Fruit fly (Drosophila melanogaster): ENCODE results near the gene CG32333.

Gene CG32333

DNA sequence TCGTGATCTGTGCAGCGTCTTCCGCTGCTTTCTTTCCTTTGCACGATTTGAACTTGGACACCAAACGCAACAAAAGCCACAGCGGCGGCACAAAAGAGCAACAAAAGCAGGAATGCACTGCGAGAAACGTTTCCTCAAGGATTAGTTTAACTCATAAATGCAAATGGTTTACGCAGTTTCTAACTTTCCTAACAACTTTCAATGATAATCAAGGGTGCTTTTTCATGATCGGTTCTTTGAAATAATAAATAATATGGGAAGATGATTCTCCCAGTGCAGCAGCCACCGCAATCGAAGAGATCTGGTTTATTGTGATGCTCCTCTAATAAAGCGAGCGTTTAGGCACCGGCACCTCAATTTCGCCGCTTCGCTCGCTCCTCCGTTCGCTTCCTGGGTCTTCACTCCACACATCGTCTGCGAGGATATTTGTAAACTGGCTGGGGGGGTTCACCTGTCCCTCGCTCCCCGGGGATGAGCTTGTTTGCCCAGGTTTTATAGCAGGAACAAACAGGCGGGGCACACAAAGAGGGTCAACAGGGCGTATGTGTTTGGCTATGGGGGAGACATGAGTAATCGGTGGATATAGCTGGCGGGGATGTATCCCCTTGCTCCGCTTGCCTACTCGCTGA lies 43.5 kb downstream of the CG32333 start (continued):
- TF ChIP-seq CG8119 (GFP tag; IDR thresholded peaks at IDR 0.05) = peak; percentile 96
- peak; percentile 97 for TF ChIP-seq acj6 (GFP tag; optimal IDR thresholded peaks at IDR 0.05)
- TF ChIP-seq Sox15 (GFP tag; optimal IDR thresholded peaks at IDR 0.05) = peak; percentile 89
- peak; percentile 94 for TF ChIP-seq CG34406 (GFP tag; optimal IDR thresholded peaks at IDR 0.05)
- TF ChIP-seq Smox (GFP tag; optimal IDR thresholded peaks at IDR 0.05) = peak; percentile 97
- peak; percentile 97 for TF ChIP-seq CG3919 (GFP tag; optimal IDR thresholded peaks at IDR 0.05)
- peak; percentile 83 for TF ChIP-seq CG10669 (GFP tag; optimal IDR thresholded peaks at IDR 0.05)
- TF ChIP-seq svp (GFP tag) = peak; percentile 99
- TF ChIP-seq fd85E (GFP tag; optimal IDR thresholded peaks at IDR 0.05) = peak; percentile 87
- TF ChIP-seq spab (GFP tag; optimal IDR thresholded peaks at IDR 0.05) = peak; percentile 83
- peak; percentile 84 for TF ChIP-seq CG1621 (tag; optimal IDR thresholded peaks at IDR 0.05)
- TF ChIP-seq Sox14 (GFP tag; optimal IDR thresholded peaks at IDR 0.05) = peak; percentile 98
- TF ChIP-seq CG6808 (GFP tag; optimal IDR thresholded peaks at IDR 0.05) = peak; percentile 83
- peak; percentile 97 for TF ChIP-seq CG32006 (GFP tag; optimal IDR thresholded peaks at IDR 0.05)
- TF ChIP-seq topi (GFP tag; optimal IDR thresholded peaks at IDR 0.05) = peak; percentile 97
- peak; percentile 98 for TF ChIP-seq cyc (GFP tag; optimal IDR thresholded peaks at IDR 0.05)
- peak; percentile 95 for TF ChIP-seq CG6792 (GFP tag; optimal IDR thresholded peaks at IDR 0.05)
- TF ChIP-seq CG10631 (GFP tag; optimal IDR thresholded peaks at IDR 0.05) = peak; percentile 95
- peak; percentile 64 for TF ChIP-seq dsx (GFP tag; optimal IDR thresholded peaks at IDR 0.05; ENCODE audit: poor library complexity, severe bottlenecking)
- TF ChIP-seq net (GFP tag; optimal IDR thresholded peaks at IDR 0.05) = peak; percentile 94
- TF ChIP-seq eg (GFP tag; IDR thresholded peaks at IDR 0.05) = peak; percentile 92
- TF ChIP-seq CG9139 (GFP tag; optimal IDR thresholded peaks at IDR 0.05) = peak; percentile 67
- peak; percentile 90 for TF ChIP-seq dac (GFP tag; optimal IDR thresholded peaks at IDR 0.05)
- peak; percentile 98 for TF ChIP-seq vri (GFP tag; optimal IDR thresholded peaks at IDR 0.05)

DNA sequence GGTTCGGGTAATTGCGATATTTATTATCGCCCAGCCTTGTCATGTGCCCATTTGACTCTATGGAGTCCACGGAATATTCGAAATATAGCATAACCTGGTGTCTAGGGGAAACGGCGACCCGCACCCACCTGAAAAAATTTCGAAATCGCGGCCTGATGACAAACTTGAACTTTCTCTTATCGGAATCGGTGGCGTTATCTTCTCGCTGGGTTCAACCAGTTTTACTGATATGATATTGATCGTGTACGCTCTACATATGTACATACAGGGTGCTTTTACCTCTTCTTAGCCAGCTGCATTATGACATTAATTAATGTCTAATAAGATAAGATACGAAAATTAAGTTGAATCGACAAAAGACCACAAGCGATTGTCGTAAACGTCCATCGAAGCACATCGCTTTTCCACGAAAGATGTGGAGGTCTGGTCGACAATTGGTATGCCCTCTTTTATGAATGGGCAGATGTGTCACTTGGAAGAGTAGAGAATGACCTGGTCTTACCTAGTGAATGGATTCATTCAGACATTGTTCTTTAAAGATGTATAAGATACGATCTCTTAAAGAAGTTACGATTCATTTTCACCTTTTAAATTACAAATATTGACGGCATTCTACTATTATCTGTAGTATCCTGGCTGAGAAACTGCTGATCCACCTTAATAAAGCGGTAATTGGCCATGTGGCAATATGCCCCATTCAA lies 44.6 kb downstream of the CG32333 start:
- TF ChIP-seq Hr4 (GFP tag; optimal IDR thresholded peaks at IDR 0.05) = peak; percentile 11
- TF ChIP-seq ss (GFP tag; optimal IDR thresholded peaks at IDR 0.05) = no peak
- peak; percentile 60 for TF ChIP-seq pdm3 (GFP tag; optimal IDR thresholded peaks at IDR 0.05)
- TF ChIP-seq Sox15 (GFP tag; optimal IDR thresholded peaks at IDR 0.05) = peak; percentile 31
- no peak for TF ChIP-seq CG7368 (GFP tag; optimal IDR thresholded peaks at IDR 0.05)
- TF ChIP-seq fd59A (GFP tag; optimal IDR thresholded peaks at IDR 0.05) = peak; percentile 48
- peak; percentile 65 for TF ChIP-seq Eip75B (GFP tag; optimal IDR thresholded peaks at IDR 0.05)
- peak; percentile 33 for TF ChIP-seq CG11902 (GFP tag; optimal IDR thresholded peaks at IDR 0.05)
- peak; percentile 35 for TF ChIP-seq CG34406 (GFP tag; optimal IDR thresholded peaks at IDR 0.05)
- peak; percentile 60 for TF ChIP-seq CG32006 (GFP tag; optimal IDR thresholded peaks at IDR 0.05)
- peak; percentile 51 for TF ChIP-seq acj6 (GFP tag; optimal IDR thresholded peaks at IDR 0.05)
- peak; percentile 43 for TF ChIP-seq Sox14 (GFP tag; optimal IDR thresholded peaks at IDR 0.05)
- TF ChIP-seq CG6163 (GFP tag; IDR thresholded peaks at IDR 0.05) = peak; percentile 35; the same call in 1 of the 3 replicates
- TF ChIP-seq cyc (GFP tag; optimal IDR thresholded peaks at IDR 0.05) = peak; percentile 34
- peak; percentile 17 for TF ChIP-seq CG3032 (tag; optimal IDR thresholded peaks at IDR 0.05)
- peak; percentile 39 for TF ChIP-seq CG31627 (GFP tag; optimal IDR thresholded peaks at IDR 0.05)
- TF ChIP-seq esn (GFP tag; optimal IDR thresholded peaks at IDR 0.05) = peak; percentile 51
- peak; percentile 53 for TF ChIP-seq CG6792 (GFP tag; optimal IDR thresholded peaks at IDR 0.05)
- peak; percentile 10 for TF ChIP-seq CG16779 (tag; optimal IDR thresholded peaks at IDR 0.05)
- peak; percentile 35 for TF ChIP-seq Met (GFP tag; optimal IDR thresholded peaks at IDR 0.05)
- TF ChIP-seq dsx (GFP tag; optimal IDR thresholded peaks at IDR 0.05; ENCODE audit: poor library complexity, severe bottlenecking) = peak; percentile 13
- TF ChIP-seq CG3919 (GFP tag; optimal IDR thresholded peaks at IDR 0.05) = peak; percentile 69
- TF ChIP-seq achi (GFP tag; optimal IDR thresholded peaks at IDR 0.05) = peak; percentile 55
- TF ChIP-seq OdsH (GFP tag; optimal IDR thresholded peaks at IDR 0.05) = peak; percentile 54
- TF ChIP-seq CG1621 (tag; optimal IDR thresholded peaks at IDR 0.05) = peak; percentile 19
- no peak for TF ChIP-seq fd85E (GFP tag; optimal IDR thresholded peaks at IDR 0.05)
- TF ChIP-seq Gug (GFP tag; IDR thresholded peaks at IDR 0.05) = peak; percentile 28; the same call in 1 of the 2 replicates
- no peak for TF ChIP-seq Hr38 (GFP tag; optimal IDR thresholded peaks at IDR 0.05)
- peak; percentile 69 for TF ChIP-seq Sox102F (GFP tag; optimal IDR thresholded peaks at IDR 0.05)
- TF ChIP-seq eg (GFP tag; IDR thresholded peaks at IDR 0.05) = peak; percentile 26; the same call in 1 of the 3 replicates
- TF ChIP-seq Smox (GFP tag; optimal IDR thresholded peaks at IDR 0.05) = peak; percentile 54
- TF ChIP-seq CG6854 (GFP tag; optimal IDR thresholded peaks at IDR 0.05) = no peak
- peak in 1 of 2 experiments; percentile 26 for TF ChIP-seq salr (GFP tag; optimal IDR thresholded peaks at IDR 0.05)
- TF ChIP-seq CG4318 (GFP tag; optimal IDR thresholded peaks at IDR 0.05) = no peak
- TF ChIP-seq svp (GFP tag) = peak; percentile 87
- peak; percentile 36 for TF ChIP-seq net (GFP tag; optimal IDR thresholded peaks at IDR 0.05)
- no peak for TF ChIP-seq CG9139 (GFP tag; optimal IDR thresholded peaks at IDR 0.05)
